Fruit fly (Drosophila melanogaster) whole organism, adult: ENCODE data around the gene Fatp1.

ENCODE experiments used
- CG11617 ChIP-seq: fragments of 200-800 bp; sonication (Bioruptor generic); optimal IDR thresholded peaks from 2 replicates; lab custom pipeline; 2017; ENCODE audit warnings: mild to moderate bottlenecking, missing biosample characterization, missing genetic modification reagents, missing genetic modification characterization
- CG14711 ChIP-seq: fragments of 200-800 bp; sonication (Bioruptor generic); optimal IDR thresholded peaks from 2 replicates; lab custom pipeline; 2018; ENCODE audit warnings: missing biosample characterization, mild to moderate bottlenecking, missing genetic modification characterization, moderate library complexity
- CG33017 ChIP-seq: fragments of 200-800 bp; sonication (Bioruptor generic); optimal IDR thresholded peaks from 2 replicates; lab custom pipeline; 2018; ENCODE audit warnings: missing biosample characterization, mild to moderate bottlenecking, missing genetic modification characterization, moderate library complexity
- CG7045 ChIP-seq: fragments of 200-800 bp; sonication (Bioruptor generic); optimal IDR thresholded peaks from 2 replicates; lab custom pipeline; 2017; ENCODE audit warnings: missing biosample characterization, mild to moderate bottlenecking, missing genetic modification characterization
- Clk ChIP-seq: fragments of 200-800 bp; sonication (Bioruptor generic); optimal IDR thresholded peaks from 2 replicates; lab custom pipeline; 2017; ENCODE audit warnings: missing biosample characterization, missing genetic modification characterization
- bab1 ChIP-seq: fragments of 200-800 bp; sonication (Bioruptor generic); optimal IDR thresholded peaks from 3 replicates; lab custom pipeline; 2019; ENCODE audit warnings: missing biosample characterization, mild to moderate bottlenecking, missing genetic modification characterization, moderate library complexity
- cic ChIP-seq: fragments of 200-800 bp; sonication (Bioruptor generic); optimal IDR thresholded peaks from 2 replicates; lab custom pipeline; 2017; ENCODE audit warnings: missing biosample characterization, mild to moderate bottlenecking, missing genetic modification characterization, moderate library complexity
- cnc ChIP-seq, 2 experiments: fragments of >200 bp; optimal IDR thresholded peaks; 2 replicates each; lab custom pipeline; 2017
- kay ChIP-seq: fragments of 200-800 bp; sonication (Bioruptor generic); peaks from one replicate; lab custom pipeline; 2016; ENCODE audit warnings: missing biosample characterization, missing genetic modification characterization, borderline replicate concordance
- ovo ChIP-seq: fragments of 200-800 bp; sonication (Bioruptor generic); optimal IDR thresholded peaks from 2 replicates; lab custom pipeline; 2016; ENCODE audit warnings: missing biosample characterization, missing genetic modification characterization
- tj ChIP-seq: fragments of 200-800 bp; sonication (Bioruptor generic); optimal IDR thresholded peaks from 3 replicates; lab custom pipeline; 2017; ENCODE audit warnings: missing biosample characterization, mild to moderate bottlenecking, missing genetic modification characterization, moderate library complexity

DNA sequence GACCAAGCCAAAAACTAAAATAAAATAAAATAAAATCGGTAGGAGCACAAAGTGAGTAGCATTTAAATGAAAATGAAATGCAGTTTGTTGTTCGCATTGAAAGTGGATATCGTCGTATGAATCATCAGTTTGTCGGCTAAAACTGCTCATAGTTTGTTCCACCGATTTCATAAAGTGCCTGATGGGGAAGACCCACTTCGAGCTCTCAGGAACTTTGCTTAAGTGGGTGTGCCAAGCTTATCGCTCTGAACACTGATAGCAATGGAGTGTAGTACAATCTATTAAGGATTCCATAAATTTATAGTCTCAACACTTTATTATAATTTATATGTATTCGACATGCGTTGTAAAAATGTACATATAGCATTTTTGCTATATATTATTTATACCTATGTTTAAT, 14.2 kb downstream of the Fatp1 start:
- TF ChIP-seq bab1 (GFP tag; lab: Kevin White, UChicago) (no peak), kay (GFP tag; lab: Kevin White, UChicago) (no peak), CG7045 (GFP tag; lab: Kevin White, UChicago) (no peak), cic (no peak), ovo (GFP tag; lab: Kevin White, UChicago) (no peak), CG14711 (tag; lab: Kevin White, UChicago) (no peak), CG11617 (no peak), cnc (optimal IDR thresholded peaks at IDR 0.05; lab: Kevin White, UChicago) (no peak), CG33017 (no peak), tj (GFP tag; lab: Kevin White, UChicago) (no peak), Clk (GFP tag; lab: Kevin White, UChicago) (no peak)
